In the genomic region with DNA sequence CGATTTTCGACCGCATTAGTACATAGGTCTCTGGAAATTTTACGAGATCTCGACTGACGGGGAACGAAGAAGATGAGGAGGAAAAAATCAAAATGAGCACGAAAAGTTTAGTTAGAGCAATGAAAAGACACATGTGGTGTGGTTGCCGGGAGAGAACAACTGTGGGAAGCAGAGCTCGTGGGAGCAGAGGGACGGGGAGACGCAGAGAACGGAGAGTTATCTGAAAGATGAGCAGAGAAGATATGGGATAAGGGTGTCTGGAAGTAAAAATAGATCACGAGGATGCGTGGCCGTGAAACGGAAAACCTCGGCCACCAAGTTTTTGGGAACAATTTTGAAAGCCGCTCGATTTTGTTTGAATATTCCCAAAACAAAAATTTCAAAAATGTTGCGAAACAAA, we compare ENCODE assay signal across 2 worm cellular contexts.
TF ChIP-seq lines count a peak whose summit lies in the region.

Gene Y41D4A.7, minus strand, starts transcription at position 18 of the 400 bp plus-strand sequence.

TF ChIP-seq in whole organism, L1 larva, 84 proteins besides CTCF, POLR2A, EP300 and RAD21 (continued from another document and continues in another):
- TF ChIP-seq egl-13 (tag; optimal IDR thresholded peaks at IDR 0.05; lab: Kevin White, UChicago) (no peak), elt-3 (tag; optimal IDR thresholded peaks at IDR 0.05; lab: Kevin White, UChicago) (no peak), ets-5 (GFP tag; IDR thresholded peaks at IDR 0.05; lab: Robert Waterston, UW) (no peak), isw-1 (GFP tag; IDR thresholded peaks at IDR 0.05; lab: Robert Waterston, UW) (no peak), fos-1 (tag; optimal IDR thresholded peaks at IDR 0.05; lab: Kevin White, UChicago) (no peak), ceh-90 (tag; optimal IDR thresholded peaks at IDR 0.05; lab: Kevin White, UChicago) (peak; percentile 16), irx-1 (tag; optimal IDR thresholded peaks at IDR 0.05; lab: Kevin White, UChicago) (no peak), ztf-4 (tag; optimal IDR thresholded peaks at IDR 0.05; lab: Kevin White, UChicago) (no peak), lin-35 (GFP tag; optimal IDR thresholded peaks at IDR 0.05; lab: Kevin White, UChicago) (no peak), mep-1 (tag; optimal IDR thresholded peaks at IDR 0.05; lab: Kevin White, UChicago) (no peak), aly-2 (tag; optimal IDR thresholded peaks at IDR 0.05; lab: Kevin White, UChicago) (no peak), dpl-1 (GFP tag; optimal IDR thresholded peaks at IDR 0.05; lab: Kevin White, UChicago) (no peak), nhr-76 (tag; optimal IDR thresholded peaks at IDR 0.05; lab: Kevin White, UChicago) (no peak), sox-4 (tag; optimal IDR thresholded peaks at IDR 0.05; lab: Kevin White, UChicago) (no peak), nhr-85 (tag; lab: Kevin White, UChicago) (no peak), nhr-12 (tag; optimal IDR thresholded peaks at IDR 0.05; lab: Kevin White, UChicago) (no peak), snu-23 (GFP tag; optimal IDR thresholded peaks at IDR 0.05; lab: Kevin White, UChicago) (peak; percentile 49), unc-130 (tag; optimal IDR thresholded peaks at IDR 0.05; lab: Kevin White, UChicago) (peak; percentile 46), aha-1 (tag; optimal IDR thresholded peaks at IDR 0.05; lab: Kevin White, UChicago) (no peak), nhr-237 (tag; optimal IDR thresholded peaks at IDR 0.05; lab: Kevin White, UChicago) (no peak), unc-62 (GFP tag; optimal IDR thresholded peaks at IDR 0.05; lab: Kevin White, UChicago) (no peak), lin-39 (tag; optimal IDR thresholded peaks at IDR 0.05; lab: Kevin White, UChicago) (no peak), ceh-88 (GFP tag; IDR thresholded peaks at IDR 0.05; lab: Robert Waterston, UW) (no peak), nhr-28 (tag; optimal IDR thresholded peaks at IDR 0.05; lab: Kevin White, UChicago) (no peak), efl-1 (optimal IDR thresholded peaks at IDR 0.05; lab: Kevin White, UChicago) (peak in 1 of 2 experiments; percentile 14), efl-1 (GFP tag; optimal IDR thresholded peaks at IDR 0.05 in 1 of 2; lab: Kevin White, UChicago) (peak in 1 of 2 experiments; percentile 12), fkh-10 (GFP tag; optimal IDR thresholded peaks at IDR 0.05; lab: Kevin White, UChicago) (no peak), nhr-77 (tag; optimal IDR thresholded peaks at IDR 0.05; lab: Kevin White, UChicago) (no peak), lsy-2 (tag; optimal IDR thresholded peaks at IDR 0.05; lab: Kevin White, UChicago) (peak; percentile 47 to 49), unc-98 (GFP tag; IDR thresholded peaks at IDR 0.05; lab: Robert Waterston, UW) (peak; percentile 35; the same call in 1 of the 2 replicates), tbx-2 (tag; optimal IDR thresholded peaks at IDR 0.05; lab: Kevin White, UChicago) (peak; percentile 16), C16A3.4 (tag; optimal IDR thresholded peaks at IDR 0.05; lab: Kevin White, UChicago) (no peak), Y116A8C.19 (tag; optimal IDR thresholded peaks at IDR 0.05; lab: Kevin White, UChicago; ENCODE audit: borderline replicate concordance) (no peak), rnt-1 (tag; optimal IDR thresholded peaks at IDR 0.05; lab: Kevin White, UChicago) (peak; percentile 88), elt-2 (tag; optimal IDR thresholded peaks at IDR 0.05; lab: Kevin White, UChicago) (no peak), lin-14 (GFP tag; optimal IDR thresholded peaks at IDR 0.05; lab: Kevin White, UChicago) (peak; percentile 57), ceh-82 (tag; optimal IDR thresholded peaks at IDR 0.05; lab: Kevin White, UChicago) (no peak), F16B12.6 (tag; optimal IDR thresholded peaks at IDR 0.05; lab: Kevin White, UChicago) (no peak), ceh-63 (GFP tag; optimal IDR thresholded peaks at IDR 0.05; lab: Kevin White, UChicago) (no peak), vab-15 (tag; optimal IDR thresholded peaks at IDR 0.05; lab: Kevin White, UChicago) (no peak), mdl-1 (tag; optimal IDR thresholded peaks at IDR 0.05; lab: Kevin White, UChicago) (peak in 1 of 2 experiments; percentile 36), nhr-19 (GFP tag; conservative IDR thresholded peaks at IDR 0.05; lab: Robert Waterston, UW) (peak; percentile 54), grh-1 (GFP tag; IDR thresholded peaks at IDR 0.05; lab: Robert Waterston, UW) (no peak), nhr-47 (tag; optimal IDR thresholded peaks at IDR 0.05; lab: Kevin White, UChicago) (no peak), skn-1 (tag; optimal IDR thresholded peaks at IDR 0.05; lab: Kevin White, UChicago) (no peak), snpc-4 (tag; optimal IDR thresholded peaks at IDR 0.05; lab: Kevin White, UChicago) (no peak), alr-1 (tag; optimal IDR thresholded peaks at IDR 0.05; lab: Kevin White, UChicago; ENCODE audit: borderline replicate concordance) (no peak), nhr-11 (tag; optimal IDR thresholded peaks at IDR 0.05; lab: Kevin White, UChicago) (no peak), dsc-1 (tag; optimal IDR thresholded peaks at IDR 0.05; lab: Kevin White, UChicago) (peak; percentile 46), nhr-90 (tag; optimal IDR thresholded peaks at IDR 0.05; lab: Kevin White, UChicago; ENCODE audit: poor library complexity) (no peak), fkh-4 (tag; optimal IDR thresholded peaks at IDR 0.05; lab: Kevin White, UChicago; ENCODE audit: borderline replicate concordance) (no peak), jun-1 (tag; optimal IDR thresholded peaks at IDR 0.05; lab: Kevin White, UChicago) (no peak), sptf-1 (tag; optimal IDR thresholded peaks at IDR 0.05; lab: Kevin White, UChicago) (no peak), efl-3 (GFP tag; optimal IDR thresholded peaks at IDR 0.05; lab: Kevin White, UChicago) (no peak), hpl-2 (GFP tag; optimal IDR thresholded peaks at IDR 0.05; lab: Kevin White, UChicago) (no peak), C04F5.9 (tag; optimal IDR thresholded peaks at IDR 0.05; lab: Kevin White, UChicago) (no peak), nhr-71 (tag; optimal IDR thresholded peaks at IDR 0.05; lab: Kevin White, UChicago) (peak; percentile 74), lir-3 (tag; optimal IDR thresholded peaks at IDR 0.05; lab: Kevin White, UChicago; ENCODE audit: poor library complexity) (peak; percentile 38), nhr-84 (tag; optimal IDR thresholded peaks at IDR 0.05; lab: Kevin White, UChicago) (no peak), sup-37 (GFP tag; optimal IDR thresholded peaks at IDR 0.05; lab: Kevin White, UChicago) (no peak), egl-27 (tag; optimal IDR thresholded peaks at IDR 0.05; lab: Kevin White, UChicago) (no peak), xbp-1 (tag; optimal IDR thresholded peaks at IDR 0.05; lab: Kevin White, UChicago) (peak; percentile 22), nhr-20 (tag; optimal IDR thresholded peaks at IDR 0.05; lab: Kevin White, UChicago) (peak; percentile 27), zag-1 (tag; optimal IDR thresholded peaks at IDR 0.05; lab: Kevin White, UChicago) (no peak), C34B4.2 (tag; optimal IDR thresholded peaks at IDR 0.05; lab: Kevin White, UChicago) (no peak), ceh-8 (GFP tag; optimal IDR thresholded peaks at IDR 0.05; lab: Kevin White, UChicago) (no peak)

TF ChIP-seq in whole organism, L2 larva, 48 proteins besides CTCF, POLR2A, EP300 and RAD21 (continued from another document):
- TF ChIP-seq crh-2 (tag; optimal IDR thresholded peaks at IDR 0.05; lab: Kevin White, UChicago) (no peak), nhr-21 (tag; optimal IDR thresholded peaks at IDR 0.05; lab: Kevin White, UChicago) (no peak), nhr-237 (tag; optimal IDR thresholded peaks at IDR 0.05; lab: Kevin White, UChicago) (no peak), R02D3.7 (tag; optimal IDR thresholded peaks at IDR 0.05; lab: Kevin White, UChicago) (no peak), mab-5 (tag; optimal IDR thresholded peaks at IDR 0.05; lab: Kevin White, UChicago) (no peak), lin-11 (tag; optimal IDR thresholded peaks at IDR 0.05; lab: Kevin White, UChicago) (no peak), ZK546.5 (tag; optimal IDR thresholded peaks at IDR 0.05; lab: Kevin White, UChicago) (no peak), sma-9 (GFP tag; optimal IDR thresholded peaks at IDR 0.05; lab: Kevin White, UChicago) (no peak), sma-9 (tag; optimal IDR thresholded peaks at IDR 0.05; lab: Kevin White, UChicago) (no peak), ceh-16 (tag; optimal IDR thresholded peaks at IDR 0.05; lab: Kevin White, UChicago) (no peak), C34F6.9 (tag; optimal IDR thresholded peaks at IDR 0.05; lab: Kevin White, UChicago) (peak; percentile 22), nhr-6 (tag; optimal IDR thresholded peaks at IDR 0.05; lab: Kevin White, UChicago) (no peak), lsy-2 (tag; optimal IDR thresholded peaks at IDR 0.05; lab: Kevin White, UChicago) (peak in 1 of 2 experiments; percentile 26), fos-1 (tag; optimal IDR thresholded peaks at IDR 0.05; lab: Kevin White, UChicago) (no peak), sma-3 (GFP tag; optimal IDR thresholded peaks at IDR 0.05; lab: Kevin White, UChicago) (no peak), snpc-4 (tag; optimal IDR thresholded peaks at IDR 0.05; lab: Kevin White, UChicago) (no peak)
